Fruit fly (Drosophila melanogaster) whole organism, embryonic: Measurements from ENCODE around the gene CG15891.

Experiments
- CG11085 ChIP-seq: fragments of 200-800 bp; sonication (Bioruptor generic); IDR thresholded peaks from 2 replicates; pipeline ENCODE4 v1.3.6; 2022; ENCODE audit warnings: missing biosample characterization, missing genetic modification characterization
- CG11398 ChIP-seq: fragments of 200-800 bp; sonication (Bioruptor generic); optimal IDR thresholded peaks from 2 replicates; lab custom pipeline; 2016; ENCODE audit warnings: missing biosample characterization, missing genetic modification characterization
- CG11696 ChIP-seq: fragments of 200-800 bp; sonication (Bioruptor generic); IDR thresholded peaks from 2 replicates; pipeline ENCODE4 v1.3.6; 2022; ENCODE audit warnings: missing biosample characterization, missing genetic modification characterization
- CG11723 ChIP-seq: fragments of 200-800 bp; sonication (Bioruptor generic); optimal IDR thresholded peaks from 2 replicates; lab custom pipeline; 2017; ENCODE audit warnings: missing biosample characterization, mild to moderate bottlenecking, missing genetic modification characterization
- CG1233 ChIP-seq: fragments of 200-800 bp; sonication (Bioruptor generic); optimal IDR thresholded peaks from 4 replicates; lab custom pipeline; 2018; ENCODE audit warnings: missing biosample characterization, mild to moderate bottlenecking, missing genetic modification characterization
- CG13894 ChIP-seq: fragments of 200-800 bp; sonication (Bioruptor generic); optimal IDR thresholded peaks from 3 replicates; lab custom pipeline; 2018; ENCODE audit warnings: missing biosample characterization, mild to moderate bottlenecking, missing genetic modification characterization, moderate library complexity
- CG14050 ChIP-seq: fragments of 200-800 bp; sonication (Bioruptor generic); IDR thresholded peaks from 3 replicates; pipeline ENCODE4 v1.3.6; 2022; ENCODE audit warnings: missing biosample characterization, missing genetic modification characterization
- CG15269 ChIP-seq: fragments of 200-800 bp; sonication (Bioruptor generic); optimal IDR thresholded peaks from 2 replicates; lab custom pipeline; 2018; ENCODE audit warnings: missing biosample characterization, mild to moderate bottlenecking, missing genetic modification characterization, moderate library complexity
- CG16813 ChIP-seq: fragments of 200-800 bp; sonication (Bioruptor generic); IDR thresholded peaks from 3 replicates; pipeline ENCODE4 v1.3.6; 2022; ENCODE audit warnings: missing biosample characterization, missing genetic modification characterization; ENCODE audit not compliant: partially characterized antibody
- CG17612 ChIP-seq: fragments of 200-800 bp; sonication (Bioruptor generic); IDR thresholded peaks from 2 replicates; pipeline ENCODE4 v1.3.6; 2022; ENCODE audit warnings: missing biosample characterization, missing genetic modification characterization
- CG18262 ChIP-seq: fragments of 200-800 bp; optimal IDR thresholded peaks from 3 replicates; lab custom pipeline; 2019; ENCODE audit warnings: missing biosample characterization, mild to moderate bottlenecking, missing genetic modification characterization, moderate library complexity
- CG3995 ChIP-seq: fragments of 200-800 bp; sonication (Bioruptor generic); optimal IDR thresholded peaks from 3 replicates; lab custom pipeline; 2016; ENCODE audit warnings: missing biosample characterization, missing genetic modification characterization
- CG4282 ChIP-seq: fragments of 200-800 bp; sonication (Bioruptor generic); optimal IDR thresholded peaks from 2 replicates; lab custom pipeline; 2016; ENCODE audit warnings: missing biosample characterization, missing genetic modification characterization
- CG6272 ChIP-seq: fragments of 200-800 bp; sonication (Bioruptor generic); IDR thresholded peaks from 2 replicates; pipeline ENCODE4 v1.3.6; 2022; ENCODE audit warnings: missing biosample characterization, missing genetic modification characterization
- CG6765 ChIP-seq: fragments of 200-800 bp; sonication (Bioruptor generic); optimal IDR thresholded peaks from 3 replicates; lab custom pipeline; 2017; ENCODE audit warnings: missing biosample characterization, mild to moderate bottlenecking, missing genetic modification characterization
- CG7786 ChIP-seq: fragments of 200-800 bp; sonication (Bioruptor generic); optimal IDR thresholded peaks from 2 replicates; lab custom pipeline; 2016; ENCODE audit warnings: missing biosample characterization, missing genetic modification characterization
- Dip3 ChIP-seq: fragments of 200-800 bp; sonication (Bioruptor generic); optimal IDR thresholded peaks from 3 replicates; lab custom pipeline; 2016; ENCODE audit warnings: missing biosample characterization, missing genetic modification characterization
- Dp ChIP-seq: fragments of 200-800 bp; sonication (Bioruptor generic); optimal IDR thresholded peaks from 2 replicates; lab custom pipeline; 2018; ENCODE audit warnings: missing biosample characterization, mild to moderate bottlenecking, missing genetic modification characterization, moderate library complexity
- Ets97D ChIP-seq: fragments of 200-800 bp; sonication (Bioruptor generic); optimal IDR thresholded peaks from 3 replicates; lab custom pipeline; 2016; ENCODE audit warnings: missing biosample characterization, missing genetic modification characterization
- Fer1 ChIP-seq: fragments of 200-800 bp; sonication (Bioruptor generic); optimal IDR thresholded peaks from 2 replicates; lab custom pipeline; 2017; ENCODE audit warnings: missing biosample characterization, mild to moderate bottlenecking, missing genetic modification characterization
- HLH54F ChIP-seq: fragments of 200-800 bp; sonication (Bioruptor generic); optimal IDR thresholded peaks from 3 replicates; lab custom pipeline; 2016; ENCODE audit warnings: missing biosample characterization, missing genetic modification characterization
- Hand ChIP-seq: fragments of 200-800 bp; sonication (Bioruptor generic); optimal IDR thresholded peaks from 2 replicates; lab custom pipeline; 2017; ENCODE audit warnings: mild to moderate bottlenecking, missing biosample characterization, missing genetic modification reagents, missing genetic modification characterization
- Hr51 ChIP-seq, 2 experiments: fragments of 200-800 bp; sonication (Bioruptor generic); optimal IDR thresholded peaks; 2 replicates in 1 of 2; 3 replicates in 1 of 2; lab custom pipeline; 2016 to 2018; ENCODE audit warnings: missing biosample characterization in 2 of 2, missing genetic modification characterization in 2 of 2, mild to moderate bottlenecking in 1 of 2, moderate library complexity in 1 of 2
- MTF-1 ChIP-seq: fragments of 200-800 bp; sonication (Bioruptor generic); optimal IDR thresholded peaks from 2 replicates; lab custom pipeline; 2018; ENCODE audit warnings: missing biosample characterization, mild to moderate bottlenecking, missing genetic modification characterization, borderline replicate concordance
- Optix ChIP-seq: fragments of 200-800 bp; sonication (Bioruptor generic); IDR thresholded peaks from 3 replicates; pipeline ENCODE4 v1.3.6; 2022; ENCODE audit warnings: missing biosample characterization, missing genetic modification characterization
- Sry-δ ChIP-seq: fragments of 200-800 bp; sonication (Bioruptor generic); optimal IDR thresholded peaks from 2 replicates; lab custom pipeline; 2016; ENCODE audit warnings: missing biosample characterization, missing genetic modification characterization
- abd-A ChIP-seq: fragments of 200-800 bp; sonication (Bioruptor generic); optimal IDR thresholded peaks from 3 replicates; lab custom pipeline; 2019; ENCODE audit warnings: missing biosample characterization, mild to moderate bottlenecking, missing genetic modification characterization, moderate library complexity
- amos ChIP-seq: fragments of 200-800 bp; sonication (Bioruptor generic); IDR thresholded peaks from 2 replicates; pipeline ENCODE4 v1.3.6; 2022; ENCODE audit warnings: missing biosample characterization, missing genetic modification characterization; ENCODE audit not compliant: partially characterized antibody
- cad ChIP-seq: fragments of >200 bp; optimal IDR thresholded peaks from 2 replicates; lab custom pipeline; 2017; ENCODE audit warnings: missing biosample characterization, missing genetic modification characterization
- cato ChIP-seq: fragments of 200-800 bp; sonication (Bioruptor generic); optimal IDR thresholded peaks from 2 replicates; lab custom pipeline; 2016; ENCODE audit warnings: missing biosample characterization, missing genetic modification characterization, borderline replicate concordance
- corto ChIP-seq: fragments of 200-800 bp; sonication (Bioruptor generic); optimal IDR thresholded peaks from 2 replicates; lab custom pipeline; 2016; ENCODE audit warnings: missing biosample characterization, mild to moderate bottlenecking, missing genetic modification characterization, moderate library complexity
- dysf ChIP-seq: fragments of 200-800 bp; sonication (Bioruptor generic); IDR thresholded peaks from 3 replicates; pipeline ENCODE4 v1.3.6; 2022; ENCODE audit warnings: missing biosample characterization, missing genetic modification characterization
- en ChIP-seq: fragments of 200-800 bp; sonication (Bioruptor generic); optimal IDR thresholded peaks from 2 replicates; lab custom pipeline; 2016; ENCODE audit warnings: missing biosample characterization, missing genetic modification characterization
- eyg ChIP-seq: fragments of 200-800 bp; sonication (Bioruptor generic); optimal IDR thresholded peaks from 3 replicates; lab custom pipeline; 2016; ENCODE audit warnings: missing biosample characterization, missing genetic modification characterization
- gfzf ChIP-seq: fragments of 200-800 bp; sonication (Bioruptor generic); optimal IDR thresholded peaks from 2 replicates; lab custom pipeline; 2016; ENCODE audit warnings: missing biosample characterization, mild to moderate bottlenecking, missing genetic modification characterization, moderate library complexity
- grau ChIP-seq: fragments of 200-800 bp; optimal IDR thresholded peaks from 3 replicates; lab custom pipeline; 2019; ENCODE audit warnings: missing biosample characterization, mild to moderate bottlenecking, missing genetic modification characterization, moderate library complexity
- jumu ChIP-seq: fragments of 200-800 bp; sonication (Bioruptor generic); optimal IDR thresholded peaks from 3 replicates; lab custom pipeline; 2016; ENCODE audit warnings: missing biosample characterization, missing genetic modification characterization
- lilli ChIP-seq: fragments of 200-800 bp; sonication (Bioruptor generic); optimal IDR thresholded peaks from 3 replicates; lab custom pipeline; 2016; ENCODE audit warnings: missing biosample characterization, missing genetic modification characterization
- lov ChIP-seq, 2 experiments: fragments of 200-800 bp in 1 of 2; fragments of >200 bp in 1 of 2; sonication (Bioruptor generic) in 1 of 2; IDR thresholded peaks in 1 of 2; optimal IDR thresholded peaks in 1 of 2; 2 replicates in 1 of 2; 3 replicates in 1 of 2; pipeline versions ENCODE4 v1.3.6 to Lab custom; 2017 to 2022; ENCODE audit warnings: missing biosample characterization in 1 of 2, missing genetic modification characterization in 1 of 2
- onecut ChIP-seq: fragments of 200-800 bp; sonication (Bioruptor generic); IDR thresholded peaks from 2 replicates; pipeline ENCODE4 v1.3.6; 2022; ENCODE audit warnings: missing biosample characterization, missing genetic modification characterization
- pan ChIP-seq, 4 experiments: fragments of >200 bp in 3 of 4; fragments of 200-800 bp in 1 of 4; sonication (Bioruptor generic) in 1 of 4; optimal IDR thresholded peaks in 3 of 4; IDR thresholded peaks in 1 of 4; 2 replicates each; pipeline versions ENCODE4 v1.3.6 to Lab custom; 2017 to 2022; ENCODE audit warnings: missing biosample characterization in 2 of 4, missing genetic modification characterization in 2 of 4, mixed read lengths in 1 of 4
- stwl ChIP-seq: fragments of 200-800 bp; sonication (Bioruptor generic); optimal IDR thresholded peaks from 3 replicates; lab custom pipeline; 2018; ENCODE audit warnings: missing biosample characterization, mild to moderate bottlenecking, missing genetic modification characterization, moderate library complexity
- sug ChIP-seq: fragments of 200-800 bp; optimal IDR thresholded peaks from 2 replicates; lab custom pipeline; 2019; ENCODE audit warnings: missing biosample characterization, mild to moderate bottlenecking, missing genetic modification characterization, moderate library complexity
- tna ChIP-seq: fragments of 200-800 bp; sonication (Bioruptor generic); IDR thresholded peaks from 2 replicates; pipeline ENCODE4 v1.3.6; 2022; ENCODE audit warnings: missing biosample characterization, missing genetic modification characterization; ENCODE audit not compliant: partially characterized antibody
- unc-4 ChIP-seq: fragments of 200-800 bp; sonication (Bioruptor generic); IDR thresholded peaks from 2 replicates; pipeline ENCODE4 v1.3.6; 2022; ENCODE audit warnings: missing biosample characterization, missing genetic modification characterization; ENCODE audit not compliant: partially characterized antibody
- vvl ChIP-seq: fragments of 200-800 bp; sonication (Bioruptor generic); IDR thresholded peaks from 2 replicates; pipeline ENCODE4 v1.3.6; 2022; ENCODE audit warnings: missing biosample characterization, missing genetic modification characterization
- zf30C ChIP-seq: fragments of 200-800 bp; sonication (Bioruptor generic); optimal IDR thresholded peaks from 3 replicates; lab custom pipeline; 2018; ENCODE audit warnings: missing biosample characterization, mild to moderate bottlenecking, missing genetic modification characterization
- zfh2 ChIP-seq: fragments of 200-800 bp; sonication (Bioruptor generic); optimal IDR thresholded peaks from 2 replicates; lab custom pipeline; 2016; ENCODE audit warnings: missing biosample characterization, missing genetic modification characterization

Gene CG15891

dm6 chrX:6263614-6264130, 31.5 kb downstream of the CG15891 start (continued):
- TF ChIP-seq Hr51 (GFP tag; optimal IDR thresholded peaks at IDR 0.05; lab: Kevin White, UChicago): peak; percentile 4 to 87
- TF ChIP-seq CG3995 (GFP tag; lab: Kevin White, UChicago): no peak
- TF ChIP-seq CG16813 (GFP tag; lab: Robert Waterston, UW): no peak
- no peak for TF ChIP-seq corto (GFP tag; lab: Kevin White, UChicago)
- peak; percentile 42 for TF ChIP-seq cato (GFP tag; lab: Kevin White, UChicago)
- TF ChIP-seq gfzf (GFP tag; lab: Kevin White, UChicago): no peak
- TF ChIP-seq Dip3 (GFP tag; lab: Kevin White, UChicago): peak; percentile 65
- TF ChIP-seq Fer1 (GFP tag; lab: Kevin White, UChicago): peak; percentile 92
- peak; percentile 85 for TF ChIP-seq CG15269 (tag; lab: Kevin White, UChicago)
- TF ChIP-seq Ets97D (GFP tag; lab: Kevin White, UChicago): peak; percentile 12
- TF ChIP-seq onecut: peak; percentile 48
- TF ChIP-seq CG11085 (GFP tag; lab: Robert Waterston, UW): 0 out of 2 replicates have a peak, but pooled peaks have one; percentile 25
- TF ChIP-seq en (GFP tag; lab: Kevin White, UChicago): no peak
- no peak; the same call in 2 of the 3 replicates for TF ChIP-seq Optix (GFP tag; lab: Robert Waterston, UW)
- TF ChIP-seq HLH54F (GFP tag; lab: Kevin White, UChicago): peak; percentile 55
- TF ChIP-seq CG6765: peak; percentile 76
- TF ChIP-seq lilli (GFP tag; lab: Kevin White, UChicago): peak; percentile 75
- peak; percentile 51 for TF ChIP-seq abd-A (tag; lab: Kevin White, UChicago)
- peak; percentile 81 for TF ChIP-seq CG18262 (tag; lab: Kevin White, UChicago)
- peak; percentile 26 for TF ChIP-seq CG11398 (GFP tag; lab: Kevin White, UChicago)
- no peak; the same call in 1 of the 2 replicates for TF ChIP-seq vvl
- TF ChIP-seq grau (tag; lab: Kevin White, UChicago): peak; percentile 83
- TF ChIP-seq CG7786 (GFP tag; lab: Kevin White, UChicago): peak; percentile 60
- peak; percentile 33; the same call in 1 of the 2 replicates for TF ChIP-seq CG6272
- TF ChIP-seq zfh2 (GFP tag; lab: Kevin White, UChicago): peak; percentile 37
- TF ChIP-seq tna (GFP tag; lab: Robert Waterston, UW): no peak
- TF ChIP-seq pan (optimal IDR thresholded peaks at IDR 0.05; lab: Kevin White, UChicago): no peak
- TF ChIP-seq pan (GFP tag; optimal IDR thresholded peaks at IDR 0.05 in 1 of 2, IDR thresholded peaks at IDR 0.05 in 1 of 2): peak in 1 of 2 experiments; percentile 74
- TF ChIP-seq jumu (GFP tag; lab: Kevin White, UChicago): no peak
- TF ChIP-seq CG17612 (GFP tag; lab: Robert Waterston, UW): no peak
- TF ChIP-seq CG1233: peak; percentile 69
- TF ChIP-seq lov (optimal IDR thresholded peaks at IDR 0.05; lab: Kevin White, UChicago): no peak
- no peak for TF ChIP-seq lov (GFP tag; IDR thresholded peaks at IDR 0.05; lab: Robert Waterston, UW)
- TF ChIP-seq cad (GFP tag; lab: Kevin White, UChicago): no peak
- peak; percentile 72 for TF ChIP-seq Hand (GFP tag; lab: Kevin White, UChicago)
- peak; percentile 51 for TF ChIP-seq CG13894 (tag; lab: Kevin White, UChicago)
- no peak for TF ChIP-seq CG4282 (GFP tag; lab: Kevin White, UChicago)
- TF ChIP-seq sug (tag; lab: Kevin White, UChicago): peak; percentile 95
- no peak for TF ChIP-seq MTF-1 (GFP tag; lab: Kevin White, UChicago)
- peak; percentile 24; the same call in 2 of the 3 replicates for TF ChIP-seq CG14050 (GFP tag; lab: Robert Waterston, UW)
- no peak for TF ChIP-seq stwl (tag; lab: Kevin White, UChicago)
- peak; percentile 86 for TF ChIP-seq CG11696 (GFP tag; lab: Robert Waterston, UW)
- TF ChIP-seq amos: no peak
- TF ChIP-seq unc-4 (GFP tag; lab: Robert Waterston, UW): no peak
- no peak for TF ChIP-seq eyg (GFP tag; lab: Kevin White, UChicago)
- no peak for TF ChIP-seq Sry-δ
- no peak for TF ChIP-seq zf30C (GFP tag; lab: Kevin White, UChicago)
- TF ChIP-seq CG11723: peak; percentile 73
- TF ChIP-seq dysf (GFP tag; lab: Robert Waterston, UW): peak; percentile 85
- no peak for TF ChIP-seq Dp (GFP tag; lab: Kevin White, UChicago)
